Comparison of ENCODE assay signal across 3 worm cellular contexts in genomic region chrX:3969980-3970403, ce11.
A peak's percentile ranks its signal among the peaks of the same experiment; 100 is the strongest.
TF ChIP-seq lines count a peak whose summit lies in the region.

No protein-coding gene starts in this region.

TF ChIP-seq in whole organism, L1 larva, 84 proteins besides CTCF, POLR2A, EP300 and RAD21 (continued from another document and continues in another):
- TF ChIP-seq lin-15B (tag; optimal IDR thresholded peaks at IDR 0.05; lab: Kevin White, UChicago): peak; percentile 12
- TF ChIP-seq mep-1 (tag; optimal IDR thresholded peaks at IDR 0.05; lab: Kevin White, UChicago): peak; percentile 91
- TF ChIP-seq tbx-2 (tag; optimal IDR thresholded peaks at IDR 0.05; lab: Kevin White, UChicago): peak; percentile 71
- no peak for TF ChIP-seq C34B4.2 (tag; optimal IDR thresholded peaks at IDR 0.05; lab: Kevin White, UChicago)
- TF ChIP-seq rnt-1 (tag; optimal IDR thresholded peaks at IDR 0.05; lab: Kevin White, UChicago): peak; percentile 83
- no peak for TF ChIP-seq nhr-237 (tag; optimal IDR thresholded peaks at IDR 0.05; lab: Kevin White, UChicago)
- peak in 1 of 2 experiments; percentile 41 for TF ChIP-seq egl-27 (tag; optimal IDR thresholded peaks at IDR 0.05; lab: Kevin White, UChicago)
- peak; percentile 12 for TF ChIP-seq sup-37 (GFP tag; optimal IDR thresholded peaks at IDR 0.05; lab: Kevin White, UChicago)
- TF ChIP-seq snpc-4 (tag; optimal IDR thresholded peaks at IDR 0.05; lab: Kevin White, UChicago): no peak
- TF ChIP-seq nhr-90 (tag; optimal IDR thresholded peaks at IDR 0.05; lab: Kevin White, UChicago; ENCODE audit: poor library complexity): peak; percentile 84
- TF ChIP-seq nhr-84 (tag; optimal IDR thresholded peaks at IDR 0.05; lab: Kevin White, UChicago): no peak
- no peak for TF ChIP-seq aha-1 (tag; optimal IDR thresholded peaks at IDR 0.05; lab: Kevin White, UChicago)
- peak; percentile 77 for TF ChIP-seq nhr-77 (tag; optimal IDR thresholded peaks at IDR 0.05; lab: Kevin White, UChicago)
- peak; percentile 32 for TF ChIP-seq pax-3 (tag; optimal IDR thresholded peaks at IDR 0.05; lab: Kevin White, UChicago)
- no peak for TF ChIP-seq ceh-8 (GFP tag; optimal IDR thresholded peaks at IDR 0.05; lab: Kevin White, UChicago)
- TF ChIP-seq nhr-28 (tag; optimal IDR thresholded peaks at IDR 0.05; lab: Kevin White, UChicago): no peak
- TF ChIP-seq isw-1 (GFP tag; IDR thresholded peaks at IDR 0.05; lab: Robert Waterston, UW): peak; percentile 29
- TF ChIP-seq efl-3 (GFP tag; optimal IDR thresholded peaks at IDR 0.05; lab: Kevin White, UChicago): no peak
- TF ChIP-seq lin-14 (GFP tag; optimal IDR thresholded peaks at IDR 0.05; lab: Kevin White, UChicago): peak; percentile 89
- peak; percentile 81 for TF ChIP-seq nhr-19 (GFP tag; conservative IDR thresholded peaks at IDR 0.05; lab: Robert Waterston, UW)
- peak; percentile 59 for TF ChIP-seq mab-9 (GFP tag; IDR thresholded peaks at IDR 0.05; lab: Robert Waterston, UW)
- TF ChIP-seq ztf-4 (tag; optimal IDR thresholded peaks at IDR 0.05; lab: Kevin White, UChicago): peak; percentile 42
- no peak for TF ChIP-seq C04F5.9 (tag; optimal IDR thresholded peaks at IDR 0.05; lab: Kevin White, UChicago)
- TF ChIP-seq lsy-2 (tag; optimal IDR thresholded peaks at IDR 0.05; lab: Kevin White, UChicago): peak; percentile 62 to 72
- TF ChIP-seq dsc-1 (tag; optimal IDR thresholded peaks at IDR 0.05; lab: Kevin White, UChicago): peak; percentile 80
- no peak for TF ChIP-seq nhr-12 (tag; optimal IDR thresholded peaks at IDR 0.05; lab: Kevin White, UChicago)
- TF ChIP-seq swsn-7 (tag; optimal IDR thresholded peaks at IDR 0.05; lab: Kevin White, UChicago): peak; percentile 80
- no peak for TF ChIP-seq sptf-1 (tag; optimal IDR thresholded peaks at IDR 0.05; lab: Kevin White, UChicago)
- no peak for TF ChIP-seq tlp-1 (tag; optimal IDR thresholded peaks at IDR 0.05; lab: Kevin White, UChicago)
- no peak for TF ChIP-seq aly-2 (tag; optimal IDR thresholded peaks at IDR 0.05; lab: Kevin White, UChicago)
- no peak for TF ChIP-seq unc-62 (GFP tag; optimal IDR thresholded peaks at IDR 0.05; lab: Kevin White, UChicago)
- no peak for TF ChIP-seq hpl-2 (GFP tag; optimal IDR thresholded peaks at IDR 0.05; lab: Kevin White, UChicago)
- peak in 2 of 3 experiments; percentile 5 to 14 for TF ChIP-seq dpl-1 (GFP tag; optimal IDR thresholded peaks at IDR 0.05; lab: Kevin White, UChicago)
- TF ChIP-seq fkh-10 (GFP tag; optimal IDR thresholded peaks at IDR 0.05; lab: Kevin White, UChicago): peak; percentile 63
- no peak for TF ChIP-seq lin-39 (tag; optimal IDR thresholded peaks at IDR 0.05; lab: Kevin White, UChicago)
- peak; percentile 71 for TF ChIP-seq irx-1 (tag; optimal IDR thresholded peaks at IDR 0.05; lab: Kevin White, UChicago)
- TF ChIP-seq ama-1 (optimal IDR thresholded peaks at IDR 0.05; lab: Kevin White, UChicago): no peak
- no peak for TF ChIP-seq zag-1 (tag; optimal IDR thresholded peaks at IDR 0.05; lab: Kevin White, UChicago)
- TF ChIP-seq vab-15 (tag; optimal IDR thresholded peaks at IDR 0.05; lab: Kevin White, UChicago): no peak
- peak; percentile 92 for TF ChIP-seq snu-23 (GFP tag; optimal IDR thresholded peaks at IDR 0.05; lab: Kevin White, UChicago)
- peak; percentile 87 for TF ChIP-seq unc-130 (tag; optimal IDR thresholded peaks at IDR 0.05; lab: Kevin White, UChicago)
- no peak for TF ChIP-seq nhr-11 (tag; optimal IDR thresholded peaks at IDR 0.05; lab: Kevin White, UChicago)
- TF ChIP-seq efl-1 (optimal IDR thresholded peaks at IDR 0.05; lab: Kevin White, UChicago): peak; percentile 35 to 46
- peak; percentile 7 to 95 for TF ChIP-seq efl-1 (GFP tag; optimal IDR thresholded peaks at IDR 0.05 in 1 of 2; lab: Kevin White, UChicago)
- TF ChIP-seq unc-98 (GFP tag; IDR thresholded peaks at IDR 0.05; lab: Robert Waterston, UW): no peak; the same call in 1 of the 2 replicates

TF ChIP-seq in whole organism, L3 larva, 47 proteins besides CTCF, POLR2A, EP300 and RAD21 (continued from another document):
- peak; percentile 49 for TF ChIP-seq pha-4 (tag; optimal IDR thresholded peaks at IDR 0.05; lab: Kevin White, UChicago)
- no peak for TF ChIP-seq nhr-76 (tag; optimal IDR thresholded peaks at IDR 0.05; lab: Kevin White, UChicago)
- TF ChIP-seq zag-1 (tag; optimal IDR thresholded peaks at IDR 0.05; lab: Kevin White, UChicago): no peak
- no peak for TF ChIP-seq ceh-28 (tag; optimal IDR thresholded peaks at IDR 0.05; lab: Kevin White, UChicago)
- no peak for TF ChIP-seq R02D3.7 (tag; optimal IDR thresholded peaks at IDR 0.05; lab: Kevin White, UChicago)
- peak; percentile 31 for TF ChIP-seq nhr-77 (tag; optimal IDR thresholded peaks at IDR 0.05; lab: Kevin White, UChicago)
- peak; percentile 45 for TF ChIP-seq unc-62 (GFP tag; optimal IDR thresholded peaks at IDR 0.05; lab: Kevin White, UChicago)
- TF ChIP-seq elt-3 (tag; optimal IDR thresholded peaks at IDR 0.05; lab: Kevin White, UChicago): no peak
- TF ChIP-seq nfya-1 (tag; optimal IDR thresholded peaks at IDR 0.05; lab: Kevin White, UChicago; ENCODE audit: insufficient read depth): peak; percentile 64
- TF ChIP-seq aly-2 (tag; optimal IDR thresholded peaks at IDR 0.05; lab: Kevin White, UChicago): no peak
- no peak for TF ChIP-seq fkh-2 (tag; optimal IDR thresholded peaks at IDR 0.05; lab: Kevin White, UChicago)
- TF ChIP-seq daf-12 (tag; optimal IDR thresholded peaks at IDR 0.05; lab: Kevin White, UChicago): no peak
- no peak for TF ChIP-seq ztf-4 (tag; optimal IDR thresholded peaks at IDR 0.05; lab: Kevin White, UChicago)
- TF ChIP-seq pqm-1 (tag; optimal IDR thresholded peaks at IDR 0.05; lab: Kevin White, UChicago): peak; percentile 47
- no peak for TF ChIP-seq fkh-10 (GFP tag; optimal IDR thresholded peaks at IDR 0.05; lab: Kevin White, UChicago)
- TF ChIP-seq mdl-1 (tag; optimal IDR thresholded peaks at IDR 0.05; lab: Kevin White, UChicago): no peak
- no peak for TF ChIP-seq skn-1 (tag; optimal IDR thresholded peaks at IDR 0.05; lab: Kevin White, UChicago)
- peak; percentile 39 for TF ChIP-seq nhr-23 (tag; optimal IDR thresholded peaks at IDR 0.05; lab: Kevin White, UChicago)
- peak; percentile 69 for TF ChIP-seq egl-27 (tag; optimal IDR thresholded peaks at IDR 0.05; lab: Kevin White, UChicago)
- peak; percentile 49 for TF ChIP-seq nhr-43 (tag; optimal IDR thresholded peaks at IDR 0.05; lab: Kevin White, UChicago; ENCODE audit: poor library complexity, severe bottlenecking)
- peak; percentile 11 for TF ChIP-seq ama-1 (optimal IDR thresholded peaks at IDR 0.05; lab: Kevin White, UChicago)
- peak; percentile 4 for TF ChIP-seq unc-39 (tag; optimal IDR thresholded peaks at IDR 0.05; lab: Kevin White, UChicago)
- TF ChIP-seq lin-39 (tag; optimal IDR thresholded peaks at IDR 0.05; lab: Kevin White, UChicago): peak; percentile 65
- TF ChIP-seq lin-15B (tag; optimal IDR thresholded peaks at IDR 0.05; lab: Kevin White, UChicago): no peak
- peak; percentile 25 for TF ChIP-seq fos-1 (tag; optimal IDR thresholded peaks at IDR 0.05; lab: Kevin White, UChicago)
- no peak for TF ChIP-seq snpc-4 (tag; optimal IDR thresholded peaks at IDR 0.05; lab: Kevin White, UChicago)
- no peak for TF ChIP-seq nhr-67 (tag; optimal IDR thresholded peaks at IDR 0.05; lab: Kevin White, UChicago)

TF ChIP-seq in whole organism, young adult, 124 proteins besides CTCF, POLR2A, EP300 and RAD21 (continued from another document and continues in another):
- TF ChIP-seq pbrm-1 (GFP tag; IDR thresholded peaks at IDR 0.05; lab: Robert Waterston, UW) (peak; percentile 95), hsf-1 (GFP tag; IDR thresholded peaks at IDR 0.05; lab: Robert Waterston, UW) (peak; percentile 52; the same call in 1 of the 2 replicates), F39B2.1 (GFP tag; IDR thresholded peaks at IDR 0.05; lab: Robert Waterston, UW) (no peak), unc-62 (GFP tag; optimal IDR thresholded peaks at IDR 0.05; lab: Kevin White, UChicago) (no peak), repo-1 (tag; optimal IDR thresholded peaks at IDR 0.05; lab: Kevin White, UChicago) (no peak), hrde-1 (tag; optimal IDR thresholded peaks at IDR 0.05; lab: Kevin White, UChicago; ENCODE audit: borderline replicate concordance) (peak; percentile 79), F23B12.7 (tag; optimal IDR thresholded peaks at IDR 0.05; lab: Kevin White, UChicago; ENCODE audit: insufficient read depth) (peak; percentile 20), attf-5 (GFP tag; optimal IDR thresholded peaks at IDR 0.05; lab: Kevin White, UChicago) (peak; percentile 70), die-1 (tag; optimal IDR thresholded peaks at IDR 0.05; lab: Kevin White, UChicago) (peak; percentile 91), fkh-3 (tag; optimal IDR thresholded peaks at IDR 0.05; lab: Kevin White, UChicago) (no peak), Y95B8A.8 (GFP tag; IDR thresholded peaks at IDR 0.05; lab: Robert Waterston, UW) (peak; percentile 76; the same call in 1 of the 2 replicates), mel-28 (tag; optimal IDR thresholded peaks at IDR 0.05; lab: Kevin White, UChicago; ENCODE audit: borderline replicate concordance) (peak; percentile 63), snpc-4 (GFP tag; optimal IDR thresholded peaks at IDR 0.05; lab: Kevin White, UChicago) (peak; percentile 61), snpc-4 (tag; optimal IDR thresholded peaks at IDR 0.05; lab: Kevin White, UChicago) (peak; percentile 6 to 76 (median 54)), F37B4.10 (GFP tag; IDR thresholded peaks at IDR 0.05; lab: Robert Waterston, UW) (no peak), attf-3 (GFP tag; conservative IDR thresholded peaks at IDR 0.05; lab: Robert Waterston, UW) (peak; percentile 66), rec-8 (tag; optimal IDR thresholded peaks at IDR 0.05; lab: Kevin White, UChicago) (peak; percentile 12 to 78), madf-8 (GFP tag; conservative IDR thresholded peaks at IDR 0.05; lab: Robert Waterston, UW) (no peak), attf-6 (GFP tag; IDR thresholded peaks at IDR 0.05; lab: Robert Waterston, UW) (peak; percentile 81; the same call in 1 of the 2 replicates), F55B11.4 (tag; optimal IDR thresholded peaks at IDR 0.05; lab: Kevin White, UChicago; ENCODE audit: borderline replicate concordance, insufficient read depth) (no peak), mxl-1 (tag; optimal IDR thresholded peaks at IDR 0.05; lab: Kevin White, UChicago) (peak; percentile 56), C06A6.2 (GFP tag; conservative IDR thresholded peaks at IDR 0.05; lab: Robert Waterston, UW) (no peak), nfyb-1 (GFP tag; IDR thresholded peaks at IDR 0.05; lab: Robert Waterston, UW) (peak; percentile 89), him-1 (tag; optimal IDR thresholded peaks at IDR 0.05; lab: Kevin White, UChicago) (peak; percentile 95), nhr-80 (tag; optimal IDR thresholded peaks at IDR 0.05; lab: Kevin White, UChicago) (peak; percentile 47), snpc-1.1 (tag; optimal IDR thresholded peaks at IDR 0.05; lab: Kevin White, UChicago; ENCODE audit: insufficient read depth) (no peak), bed-2 (GFP tag; IDR thresholded peaks at IDR 0.05; lab: Robert Waterston, UW) (0 out of 2 replicates have a peak, but pooled peaks have one; percentile 60), unc-130 (GFP tag; optimal IDR thresholded peaks at IDR 0.05; lab: Kevin White, UChicago) (peak; percentile 2), ccch-3 (GFP tag; optimal IDR thresholded peaks at IDR 0.05; lab: Kevin White, UChicago) (peak; percentile 7), ztf-3 (GFP tag; optimal IDR thresholded peaks at IDR 0.05; lab: Kevin White, UChicago) (no peak), ceh-91 (GFP tag; IDR thresholded peaks at IDR 0.05; lab: Robert Waterston, UW) (peak; percentile 55), ceh-58 (GFP tag; IDR thresholded peaks at IDR 0.05; lab: Robert Waterston, UW) (0 out of 2 replicates have a peak, but pooled peaks have one; percentile 61), tlf-1 (GFP tag; optimal IDR thresholded peaks at IDR 0.05; lab: Kevin White, UChicago) (peak; percentile 33), sptf-2 (GFP tag; optimal IDR thresholded peaks at IDR 0.05; lab: Kevin White, UChicago) (no peak), zim-3 (tag; optimal IDR thresholded peaks at IDR 0.05; lab: Kevin White, UChicago) (peak; percentile 47), ceh-40 (GFP tag; IDR thresholded peaks at IDR 0.05; lab: Robert Waterston, UW) (peak; percentile 82; the same call in 1 of the 2 replicates), C17E4.6 (GFP tag; IDR thresholded peaks at IDR 0.05; lab: Robert Waterston, UW) (peak; percentile 82), lin-26 (GFP tag; IDR thresholded peaks at IDR 0.05; lab: Robert Waterston, UW) (peak; percentile 88), sdz-38 (tag; optimal IDR thresholded peaks at IDR 0.05; lab: Kevin White, UChicago) (no peak), ztf-6 (GFP tag; IDR thresholded peaks at IDR 0.05; lab: Robert Waterston, UW) (peak; percentile 62; the same call in 1 of the 2 replicates), snpc-1.3 (tag; optimal IDR thresholded peaks at IDR 0.05; lab: Kevin White, UChicago; ENCODE audit: insufficient read depth) (peak; percentile 51), egrh-3 (GFP tag; IDR thresholded peaks at IDR 0.05; lab: Robert Waterston, UW) (peak; percentile 36), gei-17 (GFP tag; optimal IDR thresholded peaks at IDR 0.05; lab: Kevin White, UChicago) (peak; percentile 61), egl-44 (GFP tag; IDR thresholded peaks at IDR 0.05; lab: Robert Waterston, UW) (peak; percentile 72; the same call in 1 of the 2 replicates), K12H6.12 (tag; optimal IDR thresholded peaks at IDR 0.05; lab: Kevin White, UChicago) (peak; percentile 43), ceh-27 (GFP tag; optimal IDR thresholded peaks at IDR 0.05; lab: Kevin White, UChicago) (peak; percentile 89), lin-35 (GFP tag; optimal IDR thresholded peaks at IDR 0.05; lab: Kevin White, UChicago) (peak in 1 of 3 experiments; percentile 63), hmg-1.2 (GFP tag; IDR thresholded peaks at IDR 0.05; lab: Robert Waterston, UW) (peak; percentile 86), lsl-1 (GFP tag; optimal IDR thresholded peaks at IDR 0.05; lab: Kevin White, UChicago) (peak; percentile 36), B0019.2 (GFP tag; conservative IDR thresholded peaks at IDR 0.05; lab: Robert Waterston, UW) (peak; percentile 54; the same call in 1 of the 2 replicates), ZK185.1 (tag; optimal IDR thresholded peaks at IDR 0.05; lab: Kevin White, UChicago; ENCODE audit: poor library complexity, severe bottlenecking) (peak; percentile 83), ztf-25 (GFP tag; IDR thresholded peaks at IDR 0.05; lab: Robert Waterston, UW) (peak; percentile 89), ztf-18 (tag; optimal IDR thresholded peaks at IDR 0.05; lab: Kevin White, UChicago) (peak; percentile 57), zfh-2 (GFP tag; conservative IDR thresholded peaks at IDR 0.05; lab: Robert Waterston, UW) (peak; percentile 86), F52B5.7 (tag; optimal IDR thresholded peaks at IDR 0.05; lab: Kevin White, UChicago) (peak; percentile 83), xnd-1 (tag; optimal IDR thresholded peaks at IDR 0.05; lab: Kevin White, UChicago) (no peak), Y56A3A.18 (GFP tag; IDR thresholded peaks at IDR 0.05; lab: Robert Waterston, UW) (peak; percentile 88), F33H1.4 (GFP tag; IDR thresholded peaks at IDR 0.05; lab: Robert Waterston, UW) (0 out of 2 replicates have a peak, but pooled peaks have one; percentile 6), hlh-12 (tag; optimal IDR thresholded peaks at IDR 0.05; lab: Kevin White, UChicago) (peak; percentile 51), ceh-100 (GFP tag; IDR thresholded peaks at IDR 0.05; lab: Robert Waterston, UW) (peak; percentile 29; the same call in 1 of the 2 replicates), nhr-90 (tag; optimal IDR thresholded peaks at IDR 0.05; lab: Kevin White, UChicago) (peak; percentile 90), B0261.1 (tag; optimal IDR thresholded peaks at IDR 0.05; lab: Kevin White, UChicago) (peak; percentile 97), lin-54 (GFP tag; optimal IDR thresholded peaks at IDR 0.05; lab: Kevin White, UChicago) (peak; percentile 66), nfya-2 (GFP tag; IDR thresholded peaks at IDR 0.05; lab: Robert Waterston, UW) (no peak), tbp1 (GFP tag; optimal IDR thresholded peaks at IDR 0.05; lab: Kevin White, UChicago) (peak; percentile 93), nhr-120 (GFP tag; IDR thresholded peaks at IDR 0.05; lab: Robert Waterston, UW) (peak; percentile 68; the same call in 1 of the 2 replicates), lag-1 (GFP tag; IDR thresholded peaks at IDR 0.05; lab: Robert Waterston, UW) (no peak)
